Worm (Caenorhabditis elegans) whole organism, L2 larva: ENCODE results near the gene E02A10.4.
A peak's percentile ranks its signal among the peaks of the same experiment; 100 is the strongest.

Source experiments
- C34F6.9 ChIP-seq: fragments of 150-350 bp; optimal IDR thresholded peaks from 2 replicates; lab custom pipeline; 2014; ENCODE audit warnings: missing biosample characterization, missing genetic modification characterization
- F13H6.1 ChIP-seq: sonication (generic microtip); optimal IDR thresholded peaks from 2 replicates; lab custom pipeline; 2016; ENCODE audit warnings: missing genetic modification characterization, missing compliant biosample characterization
- R02D3.7 ChIP-seq: fragments of 150-350 bp; optimal IDR thresholded peaks from 2 replicates; lab custom pipeline; 2014; ENCODE audit warnings: missing biosample characterization, missing genetic modification characterization
- Y55F3AM.14 ChIP-seq: fragments of 200-800 bp; sonication (Bioruptor generic); optimal IDR thresholded peaks from 2 replicates; lab custom pipeline; 2018; ENCODE audit warnings: mild to moderate bottlenecking, missing genetic modification characterization, missing compliant biosample characterization
- ZK546.5 ChIP-seq: sonication (generic microtip); optimal IDR thresholded peaks from 2 replicates; lab custom pipeline; 2017; ENCODE audit warnings: missing biosample characterization, missing genetic modification characterization
- aly-2 ChIP-seq: fragments of 150-350 bp; optimal IDR thresholded peaks from 2 replicates; lab custom pipeline; 2014; ENCODE audit warnings: missing biosample characterization, missing genetic modification characterization
- ama-1 ChIP-seq: fragments of 150-350 bp; optimal IDR thresholded peaks from 2 replicates; lab custom pipeline; 2018; ENCODE audit warnings: inconsistent platforms
- blmp-1 ChIP-seq: sonication (generic microtip); optimal IDR thresholded peaks from 2 replicates; lab custom pipeline; 2017; ENCODE audit warnings: missing genetic modification characterization, mild to moderate bottlenecking, missing compliant biosample characterization, antibody characterized with exemption, moderate library complexity; ENCODE audit not compliant: insufficient read depth
- ceh-16 ChIP-seq: fragments of 150-350 bp; optimal IDR thresholded peaks from 2 replicates; lab custom pipeline; 2014; ENCODE audit warnings: missing biosample characterization, missing genetic modification characterization
- ceh-82 ChIP-seq: fragments of 150-350 bp; optimal IDR thresholded peaks from 2 replicates; lab custom pipeline; 2014; ENCODE audit warnings: missing biosample characterization, missing genetic modification characterization
- crh-2 ChIP-seq: sonication (generic microtip); optimal IDR thresholded peaks from 2 replicates; lab custom pipeline; 2017; ENCODE audit warnings: missing biosample characterization, missing genetic modification characterization
- dmd-4 ChIP-seq: sonication (generic microtip); optimal IDR thresholded peaks from 2 replicates; lab custom pipeline; 2017; ENCODE audit warnings: missing biosample characterization, missing genetic modification characterization
- egl-27 ChIP-seq: sonication (generic microtip); optimal IDR thresholded peaks from 3 replicates; lab custom pipeline; 2017; ENCODE audit warnings: missing biosample characterization, missing genetic modification reagents, missing genetic modification characterization
- elt-1 ChIP-seq: fragments of 150-350 bp; optimal IDR thresholded peaks from 2 replicates; lab custom pipeline; 2014; ENCODE audit warnings: missing biosample characterization, missing genetic modification characterization
- elt-3 ChIP-seq: sonication (generic microtip); optimal IDR thresholded peaks from 2 replicates; lab custom pipeline; 2017; ENCODE audit warnings: missing biosample characterization, missing genetic modification characterization
- fos-1 ChIP-seq: fragments of 150-350 bp; optimal IDR thresholded peaks from 2 replicates; lab custom pipeline; 2014; ENCODE audit warnings: missing biosample characterization, missing genetic modification characterization
- gmeb-1 ChIP-seq: fragments of 150-350 bp; optimal IDR thresholded peaks from 2 replicates; lab custom pipeline; 2014; ENCODE audit warnings: missing biosample characterization, missing genetic modification characterization
- lin-11 ChIP-seq: fragments of 150-350 bp; sonication (generic microtip); optimal IDR thresholded peaks from 2 replicates; lab custom pipeline; 2014; ENCODE audit warnings: missing biosample characterization, missing genetic modification characterization, inconsistent platforms, mixed read lengths
- lin-13 ChIP-seq: fragments of 150-350 bp; optimal IDR thresholded peaks from 2 replicates; lab custom pipeline; 2014; ENCODE audit warnings: missing biosample characterization, missing genetic modification reagents, missing genetic modification characterization
- lin-39 ChIP-seq: fragments of 150-350 bp; optimal IDR thresholded peaks from 2 replicates; lab custom pipeline; 2014; ENCODE audit warnings: missing biosample characterization, missing genetic modification reagents, missing genetic modification characterization
- lsy-2 ChIP-seq, 2 experiments: fragments of 150-350 bp in 1 of 2; sonication (generic microtip) in 1 of 2; optimal IDR thresholded peaks; 2 replicates each; lab custom pipeline; 2014 to 2017; ENCODE audit warnings: missing biosample characterization in 2 of 2, missing genetic modification characterization in 2 of 2
- mab-5 ChIP-seq: fragments of 150-350 bp; optimal IDR thresholded peaks from 2 replicates; lab custom pipeline; 2014; ENCODE audit warnings: missing biosample characterization, missing genetic modification characterization
- mdl-1 ChIP-seq, 2 experiments: fragments of 150-350 bp in 1 of 2; sonication (generic microtip) in 1 of 2; optimal IDR thresholded peaks; 2 replicates each; lab custom pipeline; 2017; ENCODE audit warnings: missing biosample characterization in 2 of 2, missing genetic modification characterization in 2 of 2
- nhr-11 ChIP-seq: fragments of 150-350 bp; optimal IDR thresholded peaks from 2 replicates; lab custom pipeline; 2014; ENCODE audit warnings: missing biosample characterization, missing genetic modification characterization
- nhr-129 ChIP-seq: fragments of 150-350 bp; optimal IDR thresholded peaks from 2 replicates; lab custom pipeline; 2014; ENCODE audit warnings: missing biosample characterization, missing genetic modification characterization
- nhr-21 ChIP-seq: fragments of 150-350 bp; optimal IDR thresholded peaks from 2 replicates; lab custom pipeline; 2014; ENCODE audit warnings: missing biosample characterization, missing genetic modification characterization
- nhr-23 ChIP-seq: fragments of 150-350 bp; optimal IDR thresholded peaks from 2 replicates; lab custom pipeline; 2014; ENCODE audit warnings: missing biosample characterization, missing genetic modification reagents, missing genetic modification characterization
- nhr-237 ChIP-seq: fragments of 150-350 bp; optimal IDR thresholded peaks from 2 replicates; lab custom pipeline; 2014; ENCODE audit warnings: missing biosample characterization, missing genetic modification characterization
- nhr-25 ChIP-seq: fragments of 150-350 bp; sonication (generic microtip); optimal IDR thresholded peaks from 3 replicates; lab custom pipeline; 2014; ENCODE audit warnings: missing biosample characterization, missing genetic modification characterization
- nhr-77 ChIP-seq: fragments of 150-350 bp; optimal IDR thresholded peaks from 2 replicates; lab custom pipeline; 2014; ENCODE audit warnings: missing biosample characterization, missing genetic modification characterization
- peb-1 ChIP-seq: fragments of 150-350 bp; optimal IDR thresholded peaks from 2 replicates; lab custom pipeline; 2014; ENCODE audit warnings: missing biosample characterization, missing genetic modification characterization
- sem-4 ChIP-seq: fragments of 150-350 bp; optimal IDR thresholded peaks from 2 replicates; lab custom pipeline; 2014; ENCODE audit warnings: missing biosample characterization, missing genetic modification reagents, missing genetic modification characterization
- skn-1 ChIP-seq: sonication (generic microtip); optimal IDR thresholded peaks from 2 replicates; lab custom pipeline; 2017; ENCODE audit warnings: missing biosample characterization, missing genetic modification characterization
- sma-3 ChIP-seq: sonication (generic microtip); optimal IDR thresholded peaks from 2 replicates; lab custom pipeline; 2016; ENCODE audit warnings: missing genetic modification reagents, missing genetic modification characterization, missing compliant biosample characterization
- sma-9 ChIP-seq, 2 experiments: fragments of 150-350 bp in 1 of 2; sonication (generic microtip) in 1 of 2; optimal IDR thresholded peaks; 2 replicates each; lab custom pipeline; 2014 to 2016; ENCODE audit warnings: missing genetic modification characterization in 2 of 2, mild to moderate bottlenecking in 1 of 2, missing biosample characterization in 1 of 2, missing compliant biosample characterization in 1 of 2, missing genetic modification reagents in 1 of 2, moderate library complexity in 1 of 2
- unc-55 ChIP-seq: fragments of 150-350 bp; sonication (generic microtip); optimal IDR thresholded peaks from 3 replicates; lab custom pipeline; 2014; ENCODE audit warnings: missing biosample characterization, missing genetic modification reagents, missing genetic modification characterization
- zag-1 ChIP-seq: fragments of 150-350 bp; optimal IDR thresholded peaks from 2 replicates; lab custom pipeline; 2014; ENCODE audit warnings: missing biosample characterization, missing genetic modification characterization
- ztf-1 ChIP-seq: fragments of 200-800 bp; sonication (Bioruptor generic); conservative IDR thresholded peaks from 2 replicates; pipeline ENCODE4 v1.3.6; 2022; ENCODE audit warnings: missing genetic modification characterization, missing compliant biosample characterization
- ztf-11 ChIP-seq: sonication (generic microtip); optimal IDR thresholded peaks from 2 replicates; lab custom pipeline; 2017; ENCODE audit warnings: missing biosample characterization, missing genetic modification characterization
- ztf-4 ChIP-seq: fragments of 150-350 bp; optimal IDR thresholded peaks from 2 replicates; lab custom pipeline; 2014; ENCODE audit warnings: missing biosample characterization, missing genetic modification characterization

The E02A10.4 gene

ce11 chrV:12532369-12532768 is 35.4 kb downstream of the E02A10.4 start:
- TF ChIP-seq ztf-11 = no peak
- TF ChIP-seq fos-1 (tag; lab: Kevin White, UChicago) = peak; percentile 66

ce11 chrV:12531084-12531483 is 36.7 kb downstream of the E02A10.4 start:
- TF ChIP-seq nhr-23 (no peak), elt-1 (tag; lab: Kevin White, UChicago) (no peak), fos-1 (tag; lab: Kevin White, UChicago) (peak; percentile 46), lin-13 (GFP tag; lab: Kevin White, UChicago) (no peak), nhr-25 (no peak), sma-3 (GFP tag; lab: Kevin White, UChicago) (no peak), F13H6.1 (tag; lab: Kevin White, UChicago) (no peak), nhr-21 (tag; lab: Kevin White, UChicago) (peak; percentile 39), R02D3.7 (no peak), sma-9 (GFP tag; optimal IDR thresholded peaks at IDR 0.05; lab: Kevin White, UChicago) (peak; percentile 16), sma-9 (tag; optimal IDR thresholded peaks at IDR 0.05; lab: Kevin White, UChicago) (no peak), mdl-1 (tag; optimal IDR thresholded peaks at IDR 0.05; lab: Kevin White, UChicago) (no peak), lin-11 (tag; lab: Kevin White, UChicago) (no peak), egl-27 (tag; lab: Kevin White, UChicago) (no peak), Y55F3AM.14 (GFP tag; lab: Kevin White, UChicago) (no peak), nhr-129 (tag; lab: Kevin White, UChicago) (no peak), unc-55 (no peak), ama-1 (no peak), mab-5 (tag; lab: Kevin White, UChicago) (no peak), lin-39 (tag; lab: Kevin White, UChicago) (no peak), lsy-2 (tag; optimal IDR thresholded peaks at IDR 0.05; lab: Kevin White, UChicago) (peak in 1 of 2 experiments; percentile 31), sem-4 (tag; lab: Kevin White, UChicago) (no peak), nhr-77 (no peak), peb-1 (tag; lab: Kevin White, UChicago) (no peak), zag-1 (tag; lab: Kevin White, UChicago) (no peak), elt-3 (no peak), ceh-82 (tag; lab: Kevin White, UChicago) (no peak), gmeb-1 (tag; lab: Kevin White, UChicago) (no peak), C34F6.9 (tag; lab: Kevin White, UChicago) (peak; percentile 23), blmp-1 (tag; lab: Kevin White, UChicago) (peak; percentile 16), ztf-4 (tag; lab: Kevin White, UChicago) (no peak), ztf-1 (GFP tag; lab: Robert Waterston, UW) (no peak), skn-1 (no peak), dmd-4 (tag; lab: Kevin White, UChicago) (peak; percentile 23), nhr-11 (tag; lab: Kevin White, UChicago) (no peak), aly-2 (tag; lab: Kevin White, UChicago) (no peak), ZK546.5 (tag; lab: Kevin White, UChicago) (no peak)

- TF ChIP-seq peb-1 (tag; lab: Kevin White, UChicago) (no peak), crh-2 (tag; lab: Kevin White, UChicago) (peak; percentile 53), elt-3 (no peak), Y55F3AM.14 (GFP tag; lab: Kevin White, UChicago) (peak; percentile 67), unc-55 (peak; percentile 16), ama-1 (no peak), F13H6.1 (tag; lab: Kevin White, UChicago) (peak; percentile 49), lsy-2 (tag; optimal IDR thresholded peaks at IDR 0.05; lab: Kevin White, UChicago) (peak in 1 of 2 experiments; percentile 32), C34F6.9 (tag; lab: Kevin White, UChicago) (peak; percentile 44), sma-9 (GFP tag; optimal IDR thresholded peaks at IDR 0.05; lab: Kevin White, UChicago) (peak; percentile 24), sma-9 (tag; optimal IDR thresholded peaks at IDR 0.05; lab: Kevin White, UChicago) (no peak), sem-4 (tag; lab: Kevin White, UChicago) (peak; percentile 48), ceh-16 (tag; lab: Kevin White, UChicago) (peak; percentile 60), nhr-237 (tag; lab: Kevin White, UChicago) (no peak), zag-1 (tag; lab: Kevin White, UChicago) (peak; percentile 30), egl-27 (tag; lab: Kevin White, UChicago) (peak; percentile 41)
- TF ChIP-seq, all 48 proteins: peak for 11
These were observed 37.6 kb downstream of the E02A10.4 start for ce11 chrV:12530129-12530528.
